Fruit fly (Drosophila melanogaster): Measurements from ENCODE around the gene Xrcc2.
A peak's percentile ranks its signal among the peaks of the same experiment; 100 is the strongest.

Gene Xrcc2

dm6 chrX:18524594-18525266, 24.8 kb downstream of the Xrcc2 start:
- TF ChIP-seq rgr (GFP tag; optimal IDR thresholded peaks at IDR 0.05) (no peak), dl (GFP tag; optimal IDR thresholded peaks at IDR 0.05; ENCODE audit: insufficient read depth in 1 of 2, partially characterized antibody in 2 of 2) (no peak), Sp1 (GFP tag; optimal IDR thresholded peaks at IDR 0.05) (peak; percentile 24), Dfd (GFP tag; optimal IDR thresholded peaks at IDR 0.05) (no peak), usp (GFP tag; optimal IDR thresholded peaks at IDR 0.05) (no peak), Abd-B (GFP tag; optimal IDR thresholded peaks at IDR 0.05) (no peak), OdsH (GFP tag; optimal IDR thresholded peaks at IDR 0.05) (no peak), dsf (GFP tag; optimal IDR thresholded peaks at IDR 0.05; ENCODE audit: borderline replicate concordance) (no peak), fru (GFP tag; optimal IDR thresholded peaks at IDR 0.05) (peak; percentile 15), Mio (GFP tag; optimal IDR thresholded peaks at IDR 0.05) (no peak), HLH106 (tag; optimal IDR thresholded peaks at IDR 0.05) (peak; percentile 15), Hr83 (GFP tag; optimal IDR thresholded peaks at IDR 0.05; ENCODE audit: poor library complexity, severe bottlenecking) (no peak), h (GFP tag; optimal IDR thresholded peaks at IDR 0.05) (peak; percentile 1), br (GFP tag; optimal IDR thresholded peaks at IDR 0.05) (peak; percentile 11), Rel (GFP tag; optimal IDR thresholded peaks at IDR 0.05) (no peak), Rel (tag; optimal IDR thresholded peaks at IDR 0.05) (no peak), GATAd (GFP tag; optimal IDR thresholded peaks at IDR 0.05) (no peak), sv (GFP tag; optimal IDR thresholded peaks at IDR 0.05) (no peak), N (GFP tag; optimal IDR thresholded peaks at IDR 0.05) (no peak), ey (GFP tag; optimal IDR thresholded peaks at IDR 0.05) (no peak), foxo (GFP tag; optimal IDR thresholded peaks at IDR 0.05) (peak in 1 of 2 experiments; percentile 45), dmrt93B (GFP tag; optimal IDR thresholded peaks at IDR 0.05) (peak; percentile 8)

- TF ChIP-seq psq (GFP tag; optimal IDR thresholded peaks at IDR 0.05) = no peak
- no peak for TF ChIP-seq jim (GFP tag; optimal IDR thresholded peaks at IDR 0.05)
- TF ChIP-seq Rel (GFP tag; optimal IDR thresholded peaks at IDR 0.05) = no peak
- TF ChIP-seq Rel (tag; optimal IDR thresholded peaks at IDR 0.05) = no peak
- TF ChIP-seq Mio (GFP tag; optimal IDR thresholded peaks at IDR 0.05) = no peak
- TF ChIP-seq Hr78 (GFP tag; optimal IDR thresholded peaks at IDR 0.05) = no peak
- TF ChIP-seq rgr (GFP tag; optimal IDR thresholded peaks at IDR 0.05) = no peak
- TF ChIP-seq dsf (GFP tag; optimal IDR thresholded peaks at IDR 0.05; ENCODE audit: borderline replicate concordance) = no peak
- no peak for TF ChIP-seq CG9705 (GFP tag; optimal IDR thresholded peaks at IDR 0.05)
These were observed 28.3 kb downstream of the Xrcc2 start, which contains the start of the genes CG15042 and CG15047 for dm6 chrX:18528166-18528733. Gene CG15042 (minus strand): TSS chrX:18528266. Gene CG15047 (plus strand): TSS chrX:18528683.

dm6 chrX:18533308-18533707, 33.4 kb downstream of the Xrcc2 start:
- TF ChIP-seq fru (GFP tag; optimal IDR thresholded peaks at IDR 0.05) (peak; percentile 31), psq (GFP tag; optimal IDR thresholded peaks at IDR 0.05) (peak; percentile 2), OdsH (GFP tag; optimal IDR thresholded peaks at IDR 0.05) (peak; percentile 20), HLH106 (tag; optimal IDR thresholded peaks at IDR 0.05) (peak; percentile 19), usp (GFP tag; optimal IDR thresholded peaks at IDR 0.05) (no peak), rgr (GFP tag; optimal IDR thresholded peaks at IDR 0.05) (peak; percentile 40), Sp1 (GFP tag; optimal IDR thresholded peaks at IDR 0.05) (peak; percentile 28), foxo (GFP tag; optimal IDR thresholded peaks at IDR 0.05) (peak in 1 of 2 experiments; percentile 31), Vsx2 (GFP tag; optimal IDR thresholded peaks at IDR 0.05; ENCODE audit: partially characterized antibody) (no peak), sage (GFP tag; optimal IDR thresholded peaks at IDR 0.05) (no peak), h (GFP tag; optimal IDR thresholded peaks at IDR 0.05) (peak; percentile 15), ey (GFP tag; optimal IDR thresholded peaks at IDR 0.05) (peak; percentile 32)

- peak; percentile 50 for TF ChIP-seq Vsx2 (GFP tag; optimal IDR thresholded peaks at IDR 0.05; ENCODE audit: partially characterized antibody)
- TF ChIP-seq Dif (GFP tag; optimal IDR thresholded peaks at IDR 0.05; ENCODE audit: partially characterized antibody) = peak; percentile 84
- no peak for TF ChIP-seq lola (GFP tag; optimal IDR thresholded peaks at IDR 0.05)
- peak; percentile 63 to 72 for TF ChIP-seq dl (GFP tag; optimal IDR thresholded peaks at IDR 0.05; ENCODE audit: insufficient read depth in 1 of 2, partially characterized antibody in 2 of 2)
These were observed 34.5 kb downstream of the Xrcc2 start for dm6 chrX:18534393-18534792.
